Fruit fly (Drosophila melanogaster): ENCODE data around the gene CG5787.

- TF ChIP-seq rgr (GFP tag; optimal IDR thresholded peaks at IDR 0.05) = no peak
- TF ChIP-seq h (GFP tag; optimal IDR thresholded peaks at IDR 0.05) = no peak
- TF ChIP-seq usp (GFP tag; optimal IDR thresholded peaks at IDR 0.05) = no peak
- no peak for TF ChIP-seq CG32264 (GFP tag; optimal IDR thresholded peaks at IDR 0.05)
- no peak for TF ChIP-seq Abd-B (GFP tag; optimal IDR thresholded peaks at IDR 0.05)
- TF ChIP-seq ey (GFP tag; optimal IDR thresholded peaks at IDR 0.05) = no peak
- no peak for TF ChIP-seq Vsx2 (GFP tag; optimal IDR thresholded peaks at IDR 0.05; ENCODE audit: partially characterized antibody)
- no peak for TF ChIP-seq dmrt93B (GFP tag; optimal IDR thresholded peaks at IDR 0.05)
- TF ChIP-seq psq (GFP tag; optimal IDR thresholded peaks at IDR 0.05) = no peak
Measured at dm6 chr2L:12694823-12695420, 17.8 kb downstream of the CG5787 start, which contains the start of the genes IFT43 and PICK1.

Measured in whole organism, wandering third instar larva.